Fruit fly (Drosophila melanogaster) whole organism, embryonic: ENCODE results near the gene CG33552.

Experiments
- CG11696 ChIP-seq: fragments of 200-800 bp; sonication (Bioruptor generic); IDR thresholded peaks from 2 replicates; pipeline ENCODE4 v1.3.6; 2022; ENCODE audit warnings: missing biosample characterization, missing genetic modification characterization
- CG12391 ChIP-seq: fragments of 200-800 bp; sonication (Bioruptor generic); optimal IDR thresholded peaks from 3 replicates; lab custom pipeline; 2018; ENCODE audit warnings: missing biosample characterization, mild to moderate bottlenecking, missing genetic modification characterization, moderate library complexity
- CG16779 ChIP-seq: fragments of 200-800 bp; sonication (Bioruptor generic); IDR thresholded peaks from 2 replicates; pipeline ENCODE4 v1.3.6; 2022; ENCODE audit warnings: missing biosample characterization, missing genetic modification characterization
- CG3847 ChIP-seq: fragments of 200-800 bp; sonication (Bioruptor generic); IDR thresholded peaks from 2 replicates; pipeline ENCODE4 v1.3.6; 2022; ENCODE audit warnings: missing biosample characterization, missing genetic modification characterization
- CG4360 ChIP-seq: fragments of 200-800 bp; sonication (Bioruptor generic); IDR thresholded peaks from 2 replicates; pipeline ENCODE4 v1.3.6; 2022; ENCODE audit warnings: missing biosample characterization, missing genetic modification characterization
- CG4820 ChIP-seq: fragments of 200-800 bp; sonication (Bioruptor generic); optimal IDR thresholded peaks from 3 replicates; lab custom pipeline; 2016; ENCODE audit warnings: missing biosample characterization, missing genetic modification characterization
- Pdp1 ChIP-seq, 2 experiments: fragments of 200-800 bp; sonication (Bioruptor generic); optimal IDR thresholded peaks; 3 replicates each; lab custom pipeline; 2016; ENCODE audit warnings: missing biosample characterization in 2 of 2, missing genetic modification characterization in 2 of 2, mild to moderate bottlenecking in 1 of 2, moderate library complexity in 1 of 2
- Vsx1 ChIP-seq: fragments of 200-800 bp; sonication (Bioruptor generic); optimal IDR thresholded peaks from 2 replicates; lab custom pipeline; 2017; ENCODE audit warnings: missing biosample characterization, mild to moderate bottlenecking, missing genetic modification characterization, missing genetic modification reagents
- ems ChIP-seq: fragments of 200-800 bp; sonication (Bioruptor generic); optimal IDR thresholded peaks from 3 replicates; lab custom pipeline; 2016; ENCODE audit warnings: missing biosample characterization, missing genetic modification characterization
- gsb ChIP-seq: fragments of 200-800 bp; sonication (Bioruptor generic); IDR thresholded peaks from 2 replicates; pipeline ENCODE4 v1.3.6; 2022; ENCODE audit warnings: missing biosample characterization, missing genetic modification characterization
- lola ChIP-seq, 3 experiments: fragments of >200 bp in 2 of 3; fragments of 200-800 bp in 1 of 3; sonication (Bioruptor generic) in 1 of 3; optimal IDR thresholded peaks; 2 replicates each; lab custom pipeline; 2017 to 2019; ENCODE audit warnings: missing biosample characterization in 3 of 3, missing genetic modification characterization in 3 of 3, mild to moderate bottlenecking in 1 of 3, moderate library complexity in 1 of 3
- slp2 ChIP-seq: fragments of 200-800 bp; sonication (Bioruptor generic); optimal IDR thresholded peaks from 2 replicates; lab custom pipeline; 2016; ENCODE audit warnings: missing biosample characterization, missing genetic modification characterization
- tna ChIP-seq: fragments of 200-800 bp; sonication (Bioruptor generic); IDR thresholded peaks from 2 replicates; pipeline ENCODE4 v1.3.6; 2022; ENCODE audit warnings: missing biosample characterization, missing genetic modification characterization; ENCODE audit not compliant: partially characterized antibody
- tx ChIP-seq: fragments of 200-800 bp; sonication (Bioruptor generic); optimal IDR thresholded peaks from 2 replicates; lab custom pipeline; 2016; ENCODE audit warnings: missing biosample characterization, missing genetic modification characterization

DNA sequence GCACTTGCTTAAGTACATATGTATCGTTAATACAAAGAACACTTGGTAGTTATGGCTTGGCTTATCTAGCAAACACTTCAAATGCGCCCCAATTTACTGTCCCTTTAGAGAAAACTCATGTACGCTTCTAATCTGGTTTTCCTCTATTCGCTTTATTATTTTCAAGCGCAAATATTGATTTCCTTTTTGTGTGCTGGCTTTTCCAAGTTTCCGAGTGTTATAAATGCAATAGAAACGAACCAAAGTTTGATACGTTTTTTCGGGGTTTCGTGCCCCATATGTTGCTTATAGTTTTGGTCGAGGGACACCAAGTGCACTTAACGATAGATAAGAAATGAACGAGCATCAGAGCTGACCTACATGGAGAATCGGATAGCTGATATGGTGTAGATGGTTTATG, 31.6 kb downstream of the CG33552 start:
- TF ChIP-seq ems (no peak), CG3847 (GFP tag; lab: Robert Waterston, UW) (no peak), CG11696 (no peak), lola (GFP tag; optimal IDR thresholded peaks at IDR 0.05; lab: Kevin White, UChicago) (no peak), Pdp1 (GFP tag; optimal IDR thresholded peaks at IDR 0.05; lab: Kevin White, UChicago) (no peak), CG4360 (GFP tag; lab: Robert Waterston, UW) (no peak), CG16779 (GFP tag; lab: Robert Waterston, UW) (no peak), tx (GFP tag; lab: Kevin White, UChicago) (no peak), tna (no peak), CG12391 (tag; lab: Kevin White, UChicago) (no peak), CG4820 (GFP tag; lab: Kevin White, UChicago) (no peak), Vsx1 (GFP tag; lab: Kevin White, UChicago) (no peak), gsb (GFP tag; lab: Robert Waterston, UW) (no peak), slp2 (no peak)
